Fruit fly (Drosophila melanogaster): ENCODE results near the gene VhaSFD.

VhaSFD gene

dm6 chr2L:16706882-16707775, 20.5 kb downstream of the VhaSFD start:
- TF ChIP-seq CG17801 (GFP tag; optimal IDR thresholded peaks at IDR 0.05; ENCODE audit: partially characterized antibody), result no peak

dm6 chr2L:16703753-16704152, 23.9 kb downstream of the VhaSFD start:
- peak; percentile 59 for TF ChIP-seq CG17801 (GFP tag; optimal IDR thresholded peaks at IDR 0.05; ENCODE audit: partially characterized antibody)

- TF ChIP-seq CG17801 (GFP tag; optimal IDR thresholded peaks at IDR 0.05; ENCODE audit: partially characterized antibody), result no peak
Observed at dm6 chr2L:16703008-16703510, 24.6 kb downstream of the VhaSFD start.

- no peak for TF ChIP-seq CG17801 (GFP tag; optimal IDR thresholded peaks at IDR 0.05; ENCODE audit: partially characterized antibody)
Observed at dm6 chr2L:16690619-16690908, 37.1 kb downstream of the VhaSFD start.

- TF ChIP-seq CG17801 (GFP tag; optimal IDR thresholded peaks at IDR 0.05; ENCODE audit: partially characterized antibody), result no peak
Observed at dm6 chr2L:16689800-16690618, 37.6 kb downstream of the VhaSFD start.

dm6 chr2L:16687863-16688262, 39.8 kb downstream of the VhaSFD start:
- TF ChIP-seq CG17801 (GFP tag; optimal IDR thresholded peaks at IDR 0.05; ENCODE audit: partially characterized antibody), result no peak

dm6 chr2L:16686412-16687043, 41.1 kb downstream of the VhaSFD start:
- no peak for TF ChIP-seq CG17801 (GFP tag; optimal IDR thresholded peaks at IDR 0.05; ENCODE audit: partially characterized antibody)

dm6 chr2L:16685612-16685912, 42.1 kb downstream of the VhaSFD start:
- TF ChIP-seq CG17801 (GFP tag; optimal IDR thresholded peaks at IDR 0.05; ENCODE audit: partially characterized antibody), result no peak

- TF ChIP-seq CG17801 (GFP tag; optimal IDR thresholded peaks at IDR 0.05; ENCODE audit: partially characterized antibody), result peak; percentile 47
Observed at dm6 chr2L:16684908-16685611, 42.6 kb downstream of the VhaSFD start.

- TF ChIP-seq CG17801 (GFP tag; optimal IDR thresholded peaks at IDR 0.05; ENCODE audit: partially characterized antibody), result peak; percentile 92
Observed at dm6 chr2L:16683958-16684877, 43.4 kb downstream of the VhaSFD start, which contains the start of gene CG31807. CG31807 (minus strand) TSS chr2L:16684008.

- TF ChIP-seq CG17801 (GFP tag; optimal IDR thresholded peaks at IDR 0.05; ENCODE audit: partially characterized antibody), result no peak
Observed at dm6 chr2L:16682203-16682602, 45.4 kb downstream of the VhaSFD start, which contains the start of gene CG33552. CG33552 (plus strand) TSS chr2L:16682503.

dm6 chr2L:16679817-16680683, 47.6 kb downstream of the VhaSFD start, which contains the start of the genes grp and squ:
grp (plus strand) TSS chr2L:16680054.
squ (plus strand) TSS chr2L:16680054.
- peak; percentile 31 for TF ChIP-seq CG17801 (GFP tag; optimal IDR thresholded peaks at IDR 0.05; ENCODE audit: partially characterized antibody)

dm6 chr2L:16679073-16679472, 48.6 kb downstream of the VhaSFD start:
- no peak for TF ChIP-seq CG17801 (GFP tag; optimal IDR thresholded peaks at IDR 0.05; ENCODE audit: partially characterized antibody)

All from ovary, adult (tissue).